Worm (Caenorhabditis elegans): Measurements from ENCODE around the gene K09F6.9.

DNA sequence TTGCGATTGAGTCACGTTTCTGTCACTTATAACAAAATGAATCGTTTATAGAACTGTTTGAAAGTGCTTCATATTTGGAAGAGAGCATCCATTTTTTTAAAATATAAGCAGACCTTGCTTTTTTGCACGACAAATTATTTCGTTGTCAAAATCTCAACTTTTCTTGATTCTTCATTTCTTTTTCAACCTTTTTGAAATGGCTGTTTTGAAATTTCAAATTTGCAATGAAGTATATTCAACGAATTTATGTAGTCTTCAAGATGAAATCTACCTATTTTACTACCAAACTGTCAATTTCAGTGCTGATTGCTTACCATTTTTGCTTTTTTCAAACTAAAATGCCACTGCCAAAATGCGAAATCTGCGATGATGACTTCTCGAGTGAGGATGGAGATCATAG is 24.2 kb upstream of the K09F6.9 start, which contains the start of gene B0281.3:
- TF ChIP-seq snpc-4 (tag; optimal IDR thresholded peaks at IDR 0.05) (no peak), ztf-11 (tag; optimal IDR thresholded peaks at IDR 0.05) (no peak), sem-2 (GFP tag; optimal IDR thresholded peaks at IDR 0.05) (no peak)
